Worm (Caenorhabditis elegans) whole organism, late embryonic: ENCODE results near the gene F44F4.3.
"Not testable (repeated sequence)": the region's sequence is repeated elsewhere in the genome, so short reads cannot be mapped to it uniquely, and the experiment has no call there.

ENCODE experiments used
- C08G9.2 ChIP-seq: sonication (generic microtip); optimal IDR thresholded peaks from 2 replicates; lab custom pipeline; 2016; ENCODE audit warnings: mild to moderate bottlenecking, missing genetic modification characterization, moderate library complexity, missing compliant biosample characterization
- C38D4.7 ChIP-seq: fragments of 200-800 bp; sonication (Bioruptor generic); optimal IDR thresholded peaks from 2 replicates; lab custom pipeline; 2018; ENCODE audit warnings: mild to moderate bottlenecking, missing genetic modification characterization, moderate library complexity, missing compliant biosample characterization
- K02D7.2 ChIP-seq: sonication (generic microtip); optimal IDR thresholded peaks from 2 replicates; lab custom pipeline; 2017; ENCODE audit warnings: mild to moderate bottlenecking, missing genetic modification characterization, missing compliant biosample characterization
- K09A11.1 ChIP-seq: sonication (generic microtip); optimal IDR thresholded peaks from 2 replicates; lab custom pipeline; 2017; ENCODE audit warnings: antibody characterized with exemption, mild to moderate bottlenecking, missing genetic modification characterization, missing compliant biosample characterization; ENCODE audit not compliant: insufficient read depth
- T23F11.4 ChIP-seq: fragments of 200-800 bp; sonication (Bioruptor generic); optimal IDR thresholded peaks from 2 replicates; lab custom pipeline; 2018; ENCODE audit warnings: mild to moderate bottlenecking, missing genetic modification characterization, missing compliant biosample characterization
- Y22D7AL.16 ChIP-seq: sonication (generic microtip); optimal IDR thresholded peaks from 2 replicates; lab custom pipeline; 2016; ENCODE audit warnings: missing genetic modification characterization, missing compliant biosample characterization
- ama-1 ChIP-seq: fragments of 150-350 bp; optimal IDR thresholded peaks from 2 replicates; lab custom pipeline; 2014
- ceh-18 ChIP-seq: sonication (generic microtip); optimal IDR thresholded peaks from 2 replicates; lab custom pipeline; 2016; ENCODE audit warnings: missing genetic modification characterization, missing compliant biosample characterization
- ceh-34 ChIP-seq: sonication (generic microtip); optimal IDR thresholded peaks from 2 replicates; lab custom pipeline; 2016; ENCODE audit warnings: mild to moderate bottlenecking, missing genetic modification characterization, missing compliant biosample characterization
- ceh-48 ChIP-seq: sonication (generic microtip); optimal IDR thresholded peaks from 2 replicates; lab custom pipeline; 2016; ENCODE audit warnings: missing genetic modification characterization, inconsistent platforms, missing compliant biosample characterization
- ceh-6 ChIP-seq: fragments of 200-800 bp; sonication (Bioruptor generic); optimal IDR thresholded peaks from 2 replicates; lab custom pipeline; 2018; ENCODE audit warnings: mild to moderate bottlenecking, missing genetic modification characterization, missing compliant biosample characterization
- ceh-9 ChIP-seq: sonication (generic microtip); optimal IDR thresholded peaks from 2 replicates; lab custom pipeline; 2016; ENCODE audit warnings: mild to moderate bottlenecking, missing genetic modification characterization, inconsistent platforms, missing compliant biosample characterization
- che-1 ChIP-seq: sonication (generic microtip); optimal IDR thresholded peaks from 2 replicates; lab custom pipeline; 2016; ENCODE audit warnings: mild to moderate bottlenecking, missing genetic modification characterization, missing compliant biosample characterization
- elt-4 ChIP-seq: sonication (generic microtip); optimal IDR thresholded peaks from 2 replicates; lab custom pipeline; 2016; ENCODE audit warnings: missing genetic modification characterization, missing compliant biosample characterization
- fkh-10 ChIP-seq: fragments of 150-350 bp; optimal IDR thresholded peaks from 2 replicates; lab custom pipeline; 2014; ENCODE audit warnings: missing biosample characterization, missing genetic modification reagents, missing genetic modification characterization
- gmeb-2 ChIP-seq: sonication (generic microtip); optimal IDR thresholded peaks from 2 replicates; lab custom pipeline; 2016; ENCODE audit warnings: missing genetic modification characterization, inconsistent platforms, missing compliant biosample characterization
- hlh-15 ChIP-seq: sonication (generic microtip); optimal IDR thresholded peaks from 2 replicates; lab custom pipeline; 2016; ENCODE audit warnings: missing genetic modification characterization, missing compliant biosample characterization
- madf-2 ChIP-seq: sonication (generic microtip); optimal IDR thresholded peaks from 2 replicates; lab custom pipeline; 2017; ENCODE audit warnings: missing genetic modification characterization, missing compliant biosample characterization
- mec-3 ChIP-seq: sonication (generic microtip); optimal IDR thresholded peaks from 2 replicates; lab custom pipeline; 2016; ENCODE audit warnings: borderline replicate concordance, missing genetic modification characterization, missing compliant biosample characterization
- nfya-1 ChIP-seq: sonication (generic microtip); optimal IDR thresholded peaks from 2 replicates; lab custom pipeline; 2017; ENCODE audit warnings: missing genetic modification characterization, mild to moderate bottlenecking, missing compliant biosample characterization, antibody characterized with exemption, moderate library complexity
- npax-4 ChIP-seq: sonication (generic microtip); optimal IDR thresholded peaks from 2 replicates; lab custom pipeline; 2016; ENCODE audit warnings: missing genetic modification characterization, missing compliant biosample characterization
- pax-1 ChIP-seq: fragments of 150-350 bp; optimal IDR thresholded peaks from 2 replicates; lab custom pipeline; 2014; ENCODE audit warnings: missing biosample characterization, missing genetic modification characterization
- pha-2 ChIP-seq: sonication (generic microtip); optimal IDR thresholded peaks from 2 replicates; lab custom pipeline; 2017; ENCODE audit warnings: mild to moderate bottlenecking, missing genetic modification characterization, missing compliant biosample characterization
- pqm-1 ChIP-seq: sonication (generic microtip); optimal IDR thresholded peaks from 2 replicates; lab custom pipeline; 2016; ENCODE audit warnings: missing genetic modification characterization, missing compliant biosample characterization
- pros-1 ChIP-seq: fragments of 150-350 bp; optimal IDR thresholded peaks from 2 replicates; lab custom pipeline; 2014; ENCODE audit warnings: missing biosample characterization, missing genetic modification reagents, missing genetic modification characterization
- ref-2 ChIP-seq: sonication (generic microtip); optimal IDR thresholded peaks from 2 replicates; lab custom pipeline; 2016; ENCODE audit warnings: missing genetic modification characterization, missing compliant biosample characterization
- sox-2 ChIP-seq: fragments of 200-800 bp; sonication (Bioruptor generic); IDR thresholded peaks from 2 replicates; pipeline ENCODE4 v1.3.6; 2022; ENCODE audit warnings: missing genetic modification reagents, missing genetic modification characterization, missing compliant biosample characterization
- sox-4 ChIP-seq: sonication (generic microtip); optimal IDR thresholded peaks from 2 replicates; lab custom pipeline; 2017; ENCODE audit warnings: mild to moderate bottlenecking, missing genetic modification characterization, inconsistent platforms, missing compliant biosample characterization
- tbx-7 ChIP-seq: sonication (generic microtip); optimal IDR thresholded peaks from 2 replicates; lab custom pipeline; 2016; ENCODE audit warnings: missing genotype, missing genetic modification characterization, missing compliant biosample characterization
- ttx-3 ChIP-seq: sonication (generic microtip); optimal IDR thresholded peaks from 2 replicates; lab custom pipeline; 2016; ENCODE audit warnings: missing genetic modification reagents, missing genetic modification characterization, missing compliant biosample characterization
- unc-3 ChIP-seq, 2 experiments: fragments of 200-800 bp in 1 of 2; sonication (Bioruptor generic) in 1 of 2; sonication (generic microtip) in 1 of 2; conservative IDR thresholded peaks in 1 of 2; optimal IDR thresholded peaks in 1 of 2; 2 replicates each; pipeline versions ENCODE4 v1.3.6 to Lab custom; 2016 to 2022; ENCODE audit warnings: missing compliant biosample characterization in 2 of 2, missing genetic modification characterization in 2 of 2, missing genetic modification reagents in 1 of 2
- unc-86 ChIP-seq: sonication (generic microtip); optimal IDR thresholded peaks from 2 replicates; lab custom pipeline; 2016; ENCODE audit warnings: missing genetic modification characterization, missing compliant biosample characterization
- ztf-16 ChIP-seq: sonication (generic microtip); optimal IDR thresholded peaks from 2 replicates; lab custom pipeline; 2017; ENCODE audit warnings: missing genetic modification characterization, missing compliant biosample characterization

The F44F4.3 gene

ce11 chrII:10912995-10913394, 27.3 kb upstream of the F44F4.3 start:
- no peak for TF ChIP-seq pros-1 (tag; lab: Kevin White, UChicago)
- TF ChIP-seq unc-3 (GFP tag; conservative IDR thresholded peaks at IDR 0.05; lab: Robert Waterston, UW) = no peak
- no peak for TF ChIP-seq unc-3 (tag; optimal IDR thresholded peaks at IDR 0.05; lab: Kevin White, UChicago)
- TF ChIP-seq nfya-1 (tag; lab: Kevin White, UChicago) = no peak
- no peak for TF ChIP-seq ceh-9 (tag; lab: Kevin White, UChicago)
- TF ChIP-seq C08G9.2 = no peak
- TF ChIP-seq ceh-6 (GFP tag; lab: Kevin White, UChicago) = no peak
- no peak for TF ChIP-seq C38D4.7 (GFP tag; lab: Kevin White, UChicago)
- TF ChIP-seq hlh-15 = no peak
- no peak for TF ChIP-seq tbx-7 (tag; lab: Kevin White, UChicago)
- no peak for TF ChIP-seq ceh-18 (tag; lab: Kevin White, UChicago)
- no peak for TF ChIP-seq unc-86
- no peak for TF ChIP-seq fkh-10 (GFP tag; lab: Kevin White, UChicago)
- TF ChIP-seq sox-4 = no peak
- TF ChIP-seq K02D7.2 (tag; lab: Kevin White, UChicago) = no peak
- no peak for TF ChIP-seq sox-2
- no peak for TF ChIP-seq pax-1 (tag; lab: Kevin White, UChicago)
- TF ChIP-seq elt-4 (tag; lab: Kevin White, UChicago) = no peak
- TF ChIP-seq ceh-48 (tag; lab: Kevin White, UChicago) = no peak

- TF ChIP-seq ttx-3 (tag; lab: Kevin White, UChicago) (no peak), ama-1 (lab: Kevin White, UChicago) (no peak), nfya-1 (tag; lab: Kevin White, UChicago) (no peak), C38D4.7 (GFP tag; lab: Kevin White, UChicago) (no peak), ceh-48 (tag; lab: Kevin White, UChicago) (no peak), ref-2 (no peak), mec-3 (tag; lab: Kevin White, UChicago) (no peak)
These were observed 24.5 kb upstream of the F44F4.3 start, which contains the start of gene sra-11 for ce11 chrII:10910219-10910618. Gene sra-11, minus strand, starts transcription at chrII:10910319.

ce11 chrII:10904379-10904778, 18.7 kb upstream of the F44F4.3 start, which contains the start of gene sra-12:
Gene sra-12, minus strand, starts transcription at chrII:10904479.
- TF ChIP-seq madf-2 (tag; lab: Kevin White, UChicago); elt-4 (tag; lab: Kevin White, UChicago); C38D4.7 (GFP tag; lab: Kevin White, UChicago): not testable (repeated sequence)

- no peak for TF ChIP-seq T23F11.4
- no peak for TF ChIP-seq ceh-34 (tag; lab: Kevin White, UChicago)
- no peak for TF ChIP-seq elt-4 (tag; lab: Kevin White, UChicago)
- TF ChIP-seq ceh-18 (tag; lab: Kevin White, UChicago) = no peak
- no peak for TF ChIP-seq pha-2 (tag; lab: Kevin White, UChicago)
- no peak for TF ChIP-seq Y22D7AL.16 (tag; lab: Kevin White, UChicago)
- TF ChIP-seq ama-1 (lab: Kevin White, UChicago) = no peak
- TF ChIP-seq gmeb-2 (tag; lab: Kevin White, UChicago) = no peak
- no peak for TF ChIP-seq che-1 (tag; lab: Kevin White, UChicago)
- TF ChIP-seq pqm-1 (tag; lab: Kevin White, UChicago) = no peak
- no peak for TF ChIP-seq mec-3 (tag; lab: Kevin White, UChicago)
- TF ChIP-seq npax-4 (tag; lab: Kevin White, UChicago) = no peak
- TF ChIP-seq K09A11.1 (tag; lab: Kevin White, UChicago) = no peak
- no peak for TF ChIP-seq ztf-16 (tag; lab: Kevin White, UChicago)
- no peak for TF ChIP-seq tbx-7 (tag; lab: Kevin White, UChicago)
These were observed 16.4 kb upstream of the F44F4.3 start, which contains the start of gene gly-1 for ce11 chrII:10902104-10902503. Gene gly-1, minus strand, starts transcription at chrII:10902204.
